Worm (Caenorhabditis elegans) whole organism, late embryonic: ENCODE measurements around the gene R04D3.2.
A peak's percentile ranks its signal among the peaks of the same experiment; 100 is the strongest.

Source experiments
- K02D7.2 ChIP-seq: sonication (generic microtip); optimal IDR thresholded peaks from 2 replicates; lab custom pipeline; 2017; ENCODE audit warnings: mild to moderate bottlenecking, missing genetic modification characterization, missing compliant biosample characterization
- K09A11.1 ChIP-seq: sonication (generic microtip); optimal IDR thresholded peaks from 2 replicates; lab custom pipeline; 2017; ENCODE audit warnings: antibody characterized with exemption, mild to moderate bottlenecking, missing genetic modification characterization, missing compliant biosample characterization; ENCODE audit not compliant: insufficient read depth
- T23F11.4 ChIP-seq: fragments of 200-800 bp; sonication (Bioruptor generic); optimal IDR thresholded peaks from 2 replicates; lab custom pipeline; 2018; ENCODE audit warnings: mild to moderate bottlenecking, missing genetic modification characterization, missing compliant biosample characterization
- Y22D7AL.16 ChIP-seq: sonication (generic microtip); optimal IDR thresholded peaks from 2 replicates; lab custom pipeline; 2016; ENCODE audit warnings: missing genetic modification characterization, missing compliant biosample characterization
- ahr-1 ChIP-seq: sonication (generic microtip); optimal IDR thresholded peaks from 2 replicates; lab custom pipeline; 2016; ENCODE audit warnings: missing genetic modification characterization, missing compliant biosample characterization
- ama-1 ChIP-seq: fragments of 150-350 bp; optimal IDR thresholded peaks from 2 replicates; lab custom pipeline; 2014
- ceh-19 ChIP-seq: fragments of 200-800 bp; sonication (Bioruptor generic); optimal IDR thresholded peaks from 2 replicates; lab custom pipeline; 2018; ENCODE audit warnings: mild to moderate bottlenecking, missing genetic modification characterization, missing compliant biosample characterization
- ceh-2 ChIP-seq: sonication (generic microtip); optimal IDR thresholded peaks from 2 replicates; lab custom pipeline; 2016; ENCODE audit warnings: missing genotype, missing genetic modification characterization, missing compliant biosample characterization
- ceh-22 ChIP-seq: sonication (generic microtip); optimal IDR thresholded peaks from 2 replicates; lab custom pipeline; 2017; ENCODE audit warnings: missing biosample characterization, missing genetic modification characterization
- ceh-30 ChIP-seq: fragments of 150-350 bp; optimal IDR thresholded peaks from 2 replicates; lab custom pipeline; 2014; ENCODE audit warnings: missing biosample characterization, missing genetic modification characterization
- ceh-31 ChIP-seq: sonication (generic microtip); optimal IDR thresholded peaks from 2 replicates; lab custom pipeline; 2016; ENCODE audit warnings: missing genetic modification characterization, missing compliant biosample characterization
- ceh-45 ChIP-seq: fragments of 200-800 bp; sonication (Bioruptor generic); IDR thresholded peaks from 2 replicates; pipeline ENCODE4 v1.3.6; 2022; ENCODE audit warnings: missing genetic modification reagents, missing genetic modification characterization, missing compliant biosample characterization
- dve-1 ChIP-seq: sonication (generic microtip); optimal IDR thresholded peaks from 2 replicates; lab custom pipeline; 2017; ENCODE audit warnings: antibody characterized with exemption, mild to moderate bottlenecking, missing genetic modification characterization, missing compliant biosample characterization
- elt-2 ChIP-seq: sonication (generic microtip); optimal IDR thresholded peaks from 2 replicates; lab custom pipeline; 2016; ENCODE audit warnings: missing genetic modification reagents, missing genetic modification characterization, missing compliant biosample characterization
- eyg-1 ChIP-seq: sonication (generic microtip); optimal IDR thresholded peaks from 2 replicates; lab custom pipeline; 2016; ENCODE audit warnings: missing genotype, missing genetic modification characterization, missing compliant biosample characterization
- fkh-10 ChIP-seq: fragments of 150-350 bp; optimal IDR thresholded peaks from 2 replicates; lab custom pipeline; 2014; ENCODE audit warnings: missing biosample characterization, missing genetic modification reagents, missing genetic modification characterization
- hlh-13 ChIP-seq: fragments of 200-800 bp; sonication (Bioruptor generic); optimal IDR thresholded peaks from 2 replicates; lab custom pipeline; 2018; ENCODE audit warnings: mild to moderate bottlenecking, missing genetic modification characterization, missing compliant biosample characterization
- hlh-15 ChIP-seq: sonication (generic microtip); optimal IDR thresholded peaks from 2 replicates; lab custom pipeline; 2016; ENCODE audit warnings: missing genetic modification characterization, missing compliant biosample characterization
- hlh-6 ChIP-seq: sonication (generic microtip); optimal IDR thresholded peaks from 2 replicates; lab custom pipeline; 2016; ENCODE audit warnings: missing genotype, missing genetic modification characterization, missing compliant biosample characterization
- lim-6 ChIP-seq: sonication (generic microtip); optimal IDR thresholded peaks from 2 replicates; lab custom pipeline; 2016; ENCODE audit warnings: missing genetic modification characterization, missing compliant biosample characterization
- mec-3 ChIP-seq: sonication (generic microtip); optimal IDR thresholded peaks from 2 replicates; lab custom pipeline; 2016; ENCODE audit warnings: borderline replicate concordance, missing genetic modification characterization, missing compliant biosample characterization
- nfya-1 ChIP-seq: sonication (generic microtip); optimal IDR thresholded peaks from 2 replicates; lab custom pipeline; 2017; ENCODE audit warnings: missing genetic modification characterization, mild to moderate bottlenecking, missing compliant biosample characterization, antibody characterized with exemption, moderate library complexity
- nhr-11 ChIP-seq: fragments of 150-350 bp; optimal IDR thresholded peaks from 2 replicates; lab custom pipeline; 2014; ENCODE audit warnings: missing biosample characterization, missing genetic modification characterization
- nhr-232 ChIP-seq: sonication (generic microtip); optimal IDR thresholded peaks from 2 replicates; lab custom pipeline; 2016; ENCODE audit warnings: missing genetic modification characterization, missing compliant biosample characterization
- npax-4 ChIP-seq: sonication (generic microtip); optimal IDR thresholded peaks from 2 replicates; lab custom pipeline; 2016; ENCODE audit warnings: missing genetic modification characterization, missing compliant biosample characterization
- odd-2 ChIP-seq: sonication (generic microtip); optimal IDR thresholded peaks from 2 replicates; lab custom pipeline; 2017; ENCODE audit warnings: antibody characterized with exemption, mild to moderate bottlenecking, missing genetic modification characterization, missing compliant biosample characterization
- pat-9 ChIP-seq: fragments of 200-800 bp; sonication (Bioruptor generic); optimal IDR thresholded peaks from 2 replicates; lab custom pipeline; 2018; ENCODE audit warnings: mild to moderate bottlenecking, missing genetic modification characterization, moderate library complexity, missing compliant biosample characterization
- pha-4 ChIP-seq: fragments of 150-350 bp; optimal IDR thresholded peaks from 2 replicates; lab custom pipeline; 2018; ENCODE audit warnings: missing biosample characterization, missing genetic modification reagents, missing genetic modification characterization
- pqm-1 ChIP-seq: sonication (generic microtip); optimal IDR thresholded peaks from 2 replicates; lab custom pipeline; 2016; ENCODE audit warnings: missing genetic modification characterization, missing compliant biosample characterization
- ref-2 ChIP-seq: sonication (generic microtip); optimal IDR thresholded peaks from 2 replicates; lab custom pipeline; 2016; ENCODE audit warnings: missing genetic modification characterization, missing compliant biosample characterization
- sdc-2 ChIP-seq: sonication (generic microtip); optimal IDR thresholded peaks from 2 replicates; lab custom pipeline; 2016; ENCODE audit warnings: missing genotype, missing genetic modification characterization, missing compliant biosample characterization
- sox-2 ChIP-seq: fragments of 200-800 bp; sonication (Bioruptor generic); IDR thresholded peaks from 2 replicates; pipeline ENCODE4 v1.3.6; 2022; ENCODE audit warnings: missing genetic modification reagents, missing genetic modification characterization, missing compliant biosample characterization
- sox-4 ChIP-seq: sonication (generic microtip); optimal IDR thresholded peaks from 2 replicates; lab custom pipeline; 2017; ENCODE audit warnings: mild to moderate bottlenecking, missing genetic modification characterization, inconsistent platforms, missing compliant biosample characterization
- tbx-2 ChIP-seq: sonication (generic microtip); optimal IDR thresholded peaks from 2 replicates; lab custom pipeline; 2016; ENCODE audit warnings: missing genetic modification characterization, missing compliant biosample characterization
- unc-3 ChIP-seq, 2 experiments: fragments of 200-800 bp in 1 of 2; sonication (Bioruptor generic) in 1 of 2; sonication (generic microtip) in 1 of 2; conservative IDR thresholded peaks in 1 of 2; optimal IDR thresholded peaks in 1 of 2; 2 replicates each; pipeline versions ENCODE4 v1.3.6 to Lab custom; 2016 to 2022; ENCODE audit warnings: missing compliant biosample characterization in 2 of 2, missing genetic modification characterization in 2 of 2, missing genetic modification reagents in 1 of 2
- unc-42 ChIP-seq: sonication (generic microtip); optimal IDR thresholded peaks from 2 replicates; lab custom pipeline; 2016; ENCODE audit warnings: missing genotype, missing genetic modification characterization, missing compliant biosample characterization
- zip-5 ChIP-seq: sonication (generic microtip); optimal IDR thresholded peaks from 2 replicates; lab custom pipeline; 2016; ENCODE audit warnings: missing genetic modification characterization, missing compliant biosample characterization
- ztf-16 ChIP-seq: sonication (generic microtip); optimal IDR thresholded peaks from 2 replicates; lab custom pipeline; 2017; ENCODE audit warnings: missing genetic modification characterization, missing compliant biosample characterization

Gene R04D3.2

ce11 chrX:13246668-13247358 is 39.6 kb downstream of the R04D3.2 start:
- TF ChIP-seq K09A11.1 (no peak), unc-42 (tag; lab: Kevin White, UChicago) (peak; percentile 97)

DNA sequence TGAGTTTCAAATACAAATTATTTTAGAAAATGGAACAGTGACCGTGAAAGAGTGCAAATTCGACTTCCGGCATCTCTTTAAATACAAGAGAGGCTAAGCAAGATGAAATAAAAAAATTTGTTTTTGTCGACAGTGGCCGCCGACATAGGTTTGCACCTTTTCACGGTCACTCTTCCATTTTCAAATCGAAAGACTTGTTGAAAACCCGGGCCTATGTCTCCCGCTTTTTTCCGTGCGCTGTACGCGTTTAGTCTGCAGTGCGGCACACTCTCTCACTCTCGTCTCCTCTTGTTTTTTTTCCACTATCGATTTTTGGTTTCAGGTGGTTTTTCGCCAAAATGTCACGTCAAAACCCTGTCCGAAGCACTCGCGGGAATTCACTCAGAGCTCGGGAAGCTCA is 41.3 kb downstream of the R04D3.2 start, which contains the start of gene hpl-1:
hpl-1 (plus strand) TSS at position 301 of the 400 bp plus-strand sequence.
- TF ChIP-seq K09A11.1 (peak; percentile 10), hlh-13 (GFP tag; lab: Kevin White, UChicago) (no peak)
- TF ChIP-seq, all 69 proteins: peak for 1

- TF ChIP-seq sox-4 (tag; lab: Kevin White, UChicago) (no peak), hlh-15 (tag; lab: Kevin White, UChicago) (no peak), Y22D7AL.16 (tag; lab: Kevin White, UChicago) (no peak), elt-2 (tag; lab: Kevin White, UChicago) (no peak), nhr-232 (tag; lab: Kevin White, UChicago) (no peak), ama-1 (no peak), ceh-22 (tag; lab: Kevin White, UChicago) (no peak)
These were observed 44.2 kb downstream of the R04D3.2 start, which contains the start of gene K08H2.5 for ce11 chrX:13242231-13242630. Gene K08H2.5, minus strand, starts transcription at chrX:13242331.

DNA sequence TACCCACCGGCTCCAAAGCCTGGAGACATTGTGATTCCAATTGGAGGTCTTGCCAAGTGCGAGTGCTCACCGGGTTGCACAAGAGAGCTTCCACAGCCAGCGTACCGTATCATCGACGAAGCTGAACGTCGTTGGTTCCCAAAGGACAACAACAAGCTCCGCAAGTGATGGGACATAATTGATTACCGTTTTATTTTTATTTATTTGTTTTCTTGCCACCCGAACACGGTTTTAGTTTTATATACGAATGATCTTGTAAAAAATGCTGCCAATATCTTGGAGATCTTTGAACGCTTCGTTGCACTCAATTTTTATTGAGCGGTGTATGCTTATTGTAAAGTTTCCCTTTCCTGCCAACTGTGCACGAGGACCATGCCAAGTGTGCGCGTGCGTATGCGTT is 48.2 kb downstream of the R04D3.2 start, which contains the start of gene K08H2.4:
K08H2.4 (plus strand) TSS at position 301 of the 400 bp plus-strand sequence.
- TF ChIP-seq unc-42 (tag; lab: Kevin White, UChicago) (no peak), eyg-1 (tag; lab: Kevin White, UChicago) (no peak), ceh-19 (GFP tag; lab: Kevin White, UChicago) (no peak), npax-4 (tag; lab: Kevin White, UChicago) (no peak), pha-4 (tag; lab: Kevin White, UChicago) (no peak), dve-1 (tag; lab: Kevin White, UChicago) (no peak), ztf-16 (tag; lab: Kevin White, UChicago) (no peak), ceh-45 (no peak), nhr-11 (tag; lab: Kevin White, UChicago) (no peak), sox-2 (GFP tag; lab: Robert Waterston, UW) (no peak), ref-2 (tag; lab: Kevin White, UChicago) (no peak), odd-2 (tag; lab: Kevin White, UChicago) (no peak), nfya-1 (tag; lab: Kevin White, UChicago) (no peak), sdc-2 (tag; lab: Kevin White, UChicago) (no peak), ceh-30 (no peak), zip-5 (tag; lab: Kevin White, UChicago) (no peak)

DNA sequence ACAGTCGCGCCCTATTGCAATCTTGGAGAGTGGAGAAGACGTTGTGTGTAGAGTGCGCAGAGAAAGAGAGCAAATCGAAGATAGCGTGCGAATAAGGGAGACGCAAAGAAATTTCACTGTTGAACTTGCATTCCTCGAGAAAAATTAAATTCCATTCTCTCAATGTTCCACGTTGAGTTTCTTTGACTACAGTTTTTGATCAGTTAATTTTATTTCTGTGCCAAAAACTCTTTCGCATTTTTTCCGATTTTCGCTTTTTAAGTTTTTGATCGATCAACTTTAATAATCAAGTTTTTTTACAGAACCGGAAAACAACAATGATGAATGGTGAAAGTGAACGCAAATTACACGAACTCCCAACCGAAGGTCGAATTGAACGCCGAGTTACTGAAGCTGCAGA is 49.3 kb downstream of the R04D3.2 start, which contains the start of gene K08H2.3:
K08H2.3 (plus strand) TSS at position 301 of the 400 bp plus-strand sequence.
- no peak for TF ChIP-seq unc-42 (tag; lab: Kevin White, UChicago)
- TF ChIP-seq tbx-2 (tag; lab: Kevin White, UChicago) = no peak
- TF ChIP-seq fkh-10 = no peak
- TF ChIP-seq hlh-13 (GFP tag; lab: Kevin White, UChicago) = no peak
- TF ChIP-seq ahr-1 (tag; lab: Kevin White, UChicago) = no peak
- no peak for TF ChIP-seq T23F11.4
- no peak for TF ChIP-seq nfya-1 (tag; lab: Kevin White, UChicago)
- TF ChIP-seq K02D7.2 = no peak
- no peak for TF ChIP-seq ceh-22 (tag; lab: Kevin White, UChicago)
- no peak for TF ChIP-seq pat-9
- TF ChIP-seq hlh-6 (tag; lab: Kevin White, UChicago) = no peak
- no peak for TF ChIP-seq ceh-31 (tag; lab: Kevin White, UChicago)
- TF ChIP-seq lim-6 (tag; lab: Kevin White, UChicago) = no peak
- TF ChIP-seq mec-3 (tag; lab: Kevin White, UChicago) = no peak
- TF ChIP-seq unc-3 (GFP tag; conservative IDR thresholded peaks at IDR 0.05; lab: Robert Waterston, UW) = no peak
- TF ChIP-seq unc-3 (tag; optimal IDR thresholded peaks at IDR 0.05; lab: Kevin White, UChicago) = no peak
- no peak for TF ChIP-seq K09A11.1
- no peak for TF ChIP-seq Y22D7AL.16 (tag; lab: Kevin White, UChicago)
- TF ChIP-seq ceh-2 (tag; lab: Kevin White, UChicago) = no peak
- TF ChIP-seq ceh-30 = no peak
- TF ChIP-seq pqm-1 (tag; lab: Kevin White, UChicago) = no peak
